Worm (Caenorhabditis elegans): ENCODE data around the gene srh-105.
"Not testable (repeated sequence)": the region's sequence is repeated elsewhere in the genome, so short reads cannot be mapped to it uniquely, and the experiment has no call there.

The srh-105 gene

ce11 chrII:542416-542815 lies 33.3 kb upstream of the srh-105 start:
- no peak for TF ChIP-seq dmd-4 (tag; optimal IDR thresholded peaks at IDR 0.05)
- TF ChIP-seq nhr-21 (tag; optimal IDR thresholded peaks at IDR 0.05): peak; percentile 51

DNA sequence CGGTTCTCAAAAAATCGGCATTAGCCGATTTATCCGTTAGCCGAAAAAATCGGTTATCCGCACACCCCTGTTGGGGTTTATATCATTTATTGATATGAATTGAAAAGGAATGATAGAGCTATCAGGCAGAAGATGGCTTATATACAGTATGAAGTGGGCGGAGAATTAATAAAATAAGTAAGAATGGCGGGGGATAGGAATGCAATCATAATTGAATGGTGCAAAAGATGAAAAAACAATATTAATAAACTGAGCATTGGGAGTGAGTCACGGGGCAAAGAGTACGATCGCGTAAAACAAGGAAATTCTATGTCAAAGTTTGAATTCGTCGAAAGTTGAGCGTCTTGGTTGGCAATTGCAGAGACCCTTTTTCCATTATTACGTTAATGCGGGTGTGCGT lies 27.6 kb upstream of the srh-105 start, which contains the start of gene T27A1.2:
Gene T27A1.2 (minus strand): TSS at position 101 of the 400 bp plus-strand sequence.
- no peak for TF ChIP-seq ztf-4 (tag; optimal IDR thresholded peaks at IDR 0.05)
- TF ChIP-seq F13H6.1 (tag; optimal IDR thresholded peaks at IDR 0.05): no peak

DNA sequence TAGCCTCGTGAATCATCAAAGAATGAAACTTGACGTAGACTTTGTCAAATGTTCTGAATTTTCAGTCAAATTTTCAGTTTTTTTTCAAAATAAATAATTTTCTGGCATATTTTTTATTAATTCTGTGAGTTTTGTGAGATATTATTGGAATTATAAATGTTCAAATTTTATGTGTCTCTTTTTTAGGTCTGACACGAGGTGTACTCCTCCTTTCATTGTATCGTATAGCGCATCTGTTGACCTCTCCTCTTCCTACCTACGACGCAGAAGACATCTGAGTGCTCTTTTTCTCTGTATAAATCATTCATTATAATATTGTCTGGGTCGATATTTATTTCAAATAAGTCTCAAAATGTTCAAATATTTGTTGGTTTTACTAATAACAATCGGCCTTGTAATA lies 26.1 kb upstream of the srh-105 start, which contains the start of gene T27A1.3:
Gene T27A1.3 (plus strand): TSS at position 301 of the 400 bp plus-strand sequence.
- TF ChIP-seq crh-2, elt-1, gmeb-1 (tag; optimal IDR thresholded peaks at IDR 0.05): not testable (repeated sequence)

DNA sequence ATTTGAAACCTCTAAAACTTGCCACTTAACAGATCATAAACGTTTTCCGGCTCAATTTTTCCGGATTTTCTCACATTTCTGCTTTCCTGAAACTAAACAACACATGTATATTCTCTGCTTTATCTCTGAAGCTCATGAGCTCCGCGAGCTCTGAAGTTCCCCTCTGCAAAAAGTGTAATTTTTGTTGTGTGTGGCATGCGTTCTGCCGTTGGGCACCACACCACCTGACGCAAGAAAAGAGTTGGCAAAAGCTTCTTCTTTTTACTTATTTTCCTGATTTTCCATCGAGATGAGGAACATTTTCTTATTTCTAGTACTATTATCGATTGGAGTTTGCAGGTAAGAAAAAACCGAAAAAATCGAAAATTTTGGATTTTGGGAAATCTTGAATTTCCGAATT lies 17.2 kb upstream of the srh-105 start, which contains the start of gene lgc-34:
Gene lgc-34 (plus strand): TSS at position 200 of the 400 bp plus-strand sequence.
- TF ChIP-seq R02D3.7 (tag; optimal IDR thresholded peaks at IDR 0.05): no peak
- TF ChIP-seq F13H6.1 (tag; optimal IDR thresholded peaks at IDR 0.05): peak; percentile 22
- no peak for TF ChIP-seq C34F6.9 (tag; optimal IDR thresholded peaks at IDR 0.05)

ce11 chrII:522302-522701 lies 13.2 kb upstream of the srh-105 start, which contains the start of gene slc-36.2:
TSS of gene slc-36.2 (plus strand) at chrII:522602.
- no peak for TF ChIP-seq alr-1 (tag; optimal IDR thresholded peaks at IDR 0.05)
- no peak for TF ChIP-seq C34F6.9 (tag; optimal IDR thresholded peaks at IDR 0.05)
- no peak for TF ChIP-seq nhr-6 (tag; optimal IDR thresholded peaks at IDR 0.05)
- TF ChIP-seq nhr-129 (tag; optimal IDR thresholded peaks at IDR 0.05): no peak
- TF ChIP-seq elt-3 (tag; optimal IDR thresholded peaks at IDR 0.05): no peak
- no peak for TF ChIP-seq aly-2 (tag; optimal IDR thresholded peaks at IDR 0.05)
- no peak for TF ChIP-seq nhr-10 (tag; optimal IDR thresholded peaks at IDR 0.05)
- no peak for TF ChIP-seq mbf-1 (tag; optimal IDR thresholded peaks at IDR 0.05)
- no peak for TF ChIP-seq lin-13 (GFP tag; optimal IDR thresholded peaks at IDR 0.05)
- no peak for TF ChIP-seq unc-62 (GFP tag; optimal IDR thresholded peaks at IDR 0.05)
- TF ChIP-seq unc-39 (tag; optimal IDR thresholded peaks at IDR 0.05): no peak
- no peak for TF ChIP-seq unc-55 (GFP tag; optimal IDR thresholded peaks at IDR 0.05)
- TF ChIP-seq dmd-4 (tag; optimal IDR thresholded peaks at IDR 0.05): no peak
- no peak for TF ChIP-seq mdl-1 (tag; optimal IDR thresholded peaks at IDR 0.05)
- TF ChIP-seq blmp-1 (tag; optimal IDR thresholded peaks at IDR 0.05; ENCODE audit: insufficient read depth): no peak

ce11 chrII:521720-522119 lies 12.6 kb upstream of the srh-105 start:
- TF ChIP-seq ceh-16 (tag; optimal IDR thresholded peaks at IDR 0.05) (no peak), fos-1 (tag; optimal IDR thresholded peaks at IDR 0.05) (peak; percentile 66)

DNA sequence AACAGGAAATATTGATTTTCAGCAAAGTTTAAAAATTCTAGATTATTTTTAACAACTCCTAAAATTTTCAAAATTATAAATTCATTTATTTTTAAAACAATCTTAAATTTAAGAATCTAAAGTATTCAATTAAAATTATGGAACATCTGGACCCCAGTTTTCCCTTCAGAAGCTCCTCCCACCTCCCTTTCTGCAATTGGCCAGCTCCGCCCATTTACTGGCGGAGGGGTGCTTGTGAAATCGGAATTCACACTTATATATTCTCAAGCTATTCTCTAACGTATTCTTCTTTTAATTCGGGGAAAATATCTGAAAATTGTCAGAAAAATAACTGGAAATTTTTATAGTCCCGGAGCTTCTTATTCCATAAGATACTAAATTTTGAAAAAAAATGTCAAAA lies 6.6 kb upstream of the srh-105 start, which contains the start of gene mab-9:
Gene mab-9 (plus strand): TSS at position 260 of the 400 bp plus-strand sequence.
- TF ChIP-seq unc-55 (GFP tag; optimal IDR thresholded peaks at IDR 0.05): peak; percentile 25
- TF ChIP-seq ztf-11 (tag; optimal IDR thresholded peaks at IDR 0.05): no peak

ce11 chrII:512630-513029 lies 3.5 kb upstream of the srh-105 start:
- peak; percentile 54 for TF ChIP-seq unc-55 (GFP tag; optimal IDR thresholded peaks at IDR 0.05)
- TF ChIP-seq mab-5 (tag; optimal IDR thresholded peaks at IDR 0.05): peak; percentile 80
- no peak for TF ChIP-seq fos-1 (tag; optimal IDR thresholded peaks at IDR 0.05)

DNA sequence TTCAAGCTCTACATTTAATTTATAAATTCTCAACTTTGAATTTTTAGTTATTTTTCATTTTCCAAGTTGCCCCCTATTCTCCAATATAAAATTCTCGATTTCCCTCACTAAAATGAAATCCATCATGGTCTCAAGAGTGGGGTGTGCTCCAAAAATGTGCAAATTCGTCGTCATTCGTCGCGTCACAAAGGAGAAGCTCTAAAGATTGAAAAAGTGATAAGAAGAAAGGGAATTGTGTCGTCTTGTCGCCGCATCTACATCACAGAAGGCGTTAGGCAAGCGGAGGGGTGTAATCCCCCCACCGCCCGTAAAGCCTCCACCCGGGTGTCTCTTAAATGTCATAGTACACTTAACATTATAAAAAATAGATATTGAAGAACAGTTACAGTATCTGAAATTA lies 2.8 kb upstream of the srh-105 start:
- TF ChIP-seq lin-11 (tag; optimal IDR thresholded peaks at IDR 0.05) (no peak), unc-55 (GFP tag; optimal IDR thresholded peaks at IDR 0.05) (peak; percentile 43), mab-5 (tag; optimal IDR thresholded peaks at IDR 0.05) (peak; percentile 48)
